Fruit fly (Drosophila melanogaster) whole organism, pupa: Measurements from ENCODE around the gene uncNacbeta.

ENCODE experiments used
- CG10348 ChIP-seq: fragments of 200-800 bp; sonication (Bioruptor generic); IDR thresholded peaks from 2 replicates; pipeline ENCODE4 v1.3.6; 2022; ENCODE audit warnings: missing biosample characterization, missing genetic modification characterization
- CG12605 ChIP-seq: fragments of 200-800 bp; sonication (Bioruptor generic); IDR thresholded peaks from 2 replicates; pipeline ENCODE4 v1.3.6; 2022; ENCODE audit warnings: missing biosample characterization, missing genetic modification characterization
- CG13204 ChIP-seq: fragments of 200-800 bp; sonication (Bioruptor generic); optimal IDR thresholded peaks from 2 replicates; lab custom pipeline; 2018; ENCODE audit warnings: missing biosample characterization, mild to moderate bottlenecking, missing genetic modification characterization, moderate library complexity
- CG14655 ChIP-seq: fragments of 200-800 bp; sonication (Bioruptor generic); optimal IDR thresholded peaks from 3 replicates; lab custom pipeline; 2017; ENCODE audit warnings: mild to moderate bottlenecking, missing biosample characterization, missing genetic modification reagents, missing genetic modification characterization
- CG15710 ChIP-seq: fragments of 200-800 bp; sonication (Bioruptor generic); optimal IDR thresholded peaks from 2 replicates; lab custom pipeline; 2018; ENCODE audit warnings: missing biosample characterization, mild to moderate bottlenecking, missing genetic modification characterization, moderate library complexity
- CG17806 ChIP-seq: fragments of 200-800 bp; sonication (Bioruptor generic); optimal IDR thresholded peaks from 2 replicates; lab custom pipeline; 2018; ENCODE audit warnings: missing biosample characterization, mild to moderate bottlenecking, missing genetic modification characterization, moderate library complexity
- CG32121 ChIP-seq: fragments of 200-800 bp; sonication (Bioruptor generic); IDR thresholded peaks from 2 replicates; pipeline ENCODE4 v1.3.6; 2022; ENCODE audit warnings: missing biosample characterization, missing genetic modification characterization
- CG34367 ChIP-seq: fragments of 200-800 bp; sonication (Bioruptor generic); optimal IDR thresholded peaks from 2 replicates; lab custom pipeline; 2018; ENCODE audit warnings: missing biosample characterization, mild to moderate bottlenecking, missing genetic modification characterization
- CG4496 ChIP-seq: fragments of 200-800 bp; sonication (Bioruptor generic); IDR thresholded peaks from 3 replicates; pipeline ENCODE4 v1.3.6; 2022; ENCODE audit warnings: missing biosample characterization, missing genetic modification characterization
- CG8159 ChIP-seq: fragments of 200-800 bp; sonication (Bioruptor generic); optimal IDR thresholded peaks from 3 replicates; lab custom pipeline; 2018; ENCODE audit warnings: missing biosample characterization, mild to moderate bottlenecking, missing genetic modification characterization, moderate library complexity
- CG8301 ChIP-seq: fragments of 200-800 bp; sonication (Bioruptor generic); optimal IDR thresholded peaks from 2 replicates; lab custom pipeline; 2018; ENCODE audit warnings: missing biosample characterization, mild to moderate bottlenecking, missing genetic modification characterization
- CG9948 ChIP-seq: fragments of 200-800 bp; sonication (Bioruptor generic); optimal IDR thresholded peaks from 2 replicates; lab custom pipeline; 2018; ENCODE audit warnings: missing biosample characterization, mild to moderate bottlenecking, missing genetic modification characterization, moderate library complexity
- D1 ChIP-seq: fragments of 200-800 bp; sonication (Bioruptor generic); optimal IDR thresholded peaks from 2 replicates; lab custom pipeline; 2018; ENCODE audit warnings: missing biosample characterization, mild to moderate bottlenecking, missing genetic modification characterization, moderate library complexity
- EcR ChIP-seq: fragments of 200-800 bp; sonication (Bioruptor generic); optimal IDR thresholded peaks from 3 replicates; lab custom pipeline; 2019; ENCODE audit warnings: missing biosample characterization, missing genetic modification characterization, mild to moderate bottlenecking, moderate library complexity, missing genetic modification reagents
- Ets98B ChIP-seq: fragments of 200-800 bp; sonication (Bioruptor generic); IDR thresholded peaks from 2 replicates; pipeline ENCODE4 v1.3.6; 2022; ENCODE audit warnings: missing biosample characterization, missing genetic modification characterization
- Pif1A ChIP-seq: fragments of 200-800 bp; sonication (Bioruptor generic); optimal IDR thresholded peaks from 3 replicates; lab custom pipeline; 2016; ENCODE audit warnings: missing biosample characterization, missing genetic modification characterization
- Pif1B ChIP-seq: fragments of 200-800 bp; sonication (Bioruptor generic); optimal IDR thresholded peaks from 3 replicates; lab custom pipeline; 2016; ENCODE audit warnings: missing biosample characterization, missing genetic modification characterization
- Snoo ChIP-seq: fragments of 200-800 bp; sonication (Bioruptor generic); optimal IDR thresholded peaks from 3 replicates; lab custom pipeline; 2017; ENCODE audit warnings: missing biosample characterization, mild to moderate bottlenecking, missing genetic modification characterization, inconsistent platforms
- fd96Ca ChIP-seq: fragments of 200-800 bp; sonication (Bioruptor generic); IDR thresholded peaks from 3 replicates; pipeline ENCODE4 v1.3.6; 2022; ENCODE audit warnings: missing biosample characterization, missing genetic modification characterization
- gl ChIP-seq: fragments of 200-800 bp; sonication (Bioruptor generic); optimal IDR thresholded peaks from 2 replicates; lab custom pipeline; 2018; ENCODE audit warnings: missing biosample characterization, mild to moderate bottlenecking, missing genetic modification characterization
- rn ChIP-seq: fragments of 200-800 bp; sonication (Bioruptor generic); IDR thresholded peaks from 2 replicates; pipeline ENCODE4 v1.3.6; 2022; ENCODE audit warnings: missing biosample characterization, missing genetic modification characterization

uncNacbeta gene

dm6 chr2L:526192-526923, 37.3 kb downstream of the uncNacbeta start:
- no peak for TF ChIP-seq CG13204
- no peak for TF ChIP-seq Pif1A
- TF ChIP-seq CG17806 (tag; lab: Kevin White, UChicago) = no peak
- TF ChIP-seq gl (tag; lab: Kevin White, UChicago) = no peak
- TF ChIP-seq rn = no peak
- TF ChIP-seq CG12605 (GFP tag; lab: Robert Waterston, UW) = no peak
- TF ChIP-seq CG34367 (tag; lab: Kevin White, UChicago) = no peak
- no peak for TF ChIP-seq CG32121 (GFP tag; lab: Robert Waterston, UW)
- TF ChIP-seq Ets98B (GFP tag; lab: Robert Waterston, UW) = no peak
- TF ChIP-seq Snoo (tag; lab: Kevin White, UChicago) = peak; percentile 18
- peak; percentile 32 for TF ChIP-seq CG8159 (tag; lab: Kevin White, UChicago)
- no peak for TF ChIP-seq fd96Ca (GFP tag; lab: Robert Waterston, UW)
- peak; percentile 3 for TF ChIP-seq CG14655 (GFP tag; lab: Kevin White, UChicago)

DNA sequence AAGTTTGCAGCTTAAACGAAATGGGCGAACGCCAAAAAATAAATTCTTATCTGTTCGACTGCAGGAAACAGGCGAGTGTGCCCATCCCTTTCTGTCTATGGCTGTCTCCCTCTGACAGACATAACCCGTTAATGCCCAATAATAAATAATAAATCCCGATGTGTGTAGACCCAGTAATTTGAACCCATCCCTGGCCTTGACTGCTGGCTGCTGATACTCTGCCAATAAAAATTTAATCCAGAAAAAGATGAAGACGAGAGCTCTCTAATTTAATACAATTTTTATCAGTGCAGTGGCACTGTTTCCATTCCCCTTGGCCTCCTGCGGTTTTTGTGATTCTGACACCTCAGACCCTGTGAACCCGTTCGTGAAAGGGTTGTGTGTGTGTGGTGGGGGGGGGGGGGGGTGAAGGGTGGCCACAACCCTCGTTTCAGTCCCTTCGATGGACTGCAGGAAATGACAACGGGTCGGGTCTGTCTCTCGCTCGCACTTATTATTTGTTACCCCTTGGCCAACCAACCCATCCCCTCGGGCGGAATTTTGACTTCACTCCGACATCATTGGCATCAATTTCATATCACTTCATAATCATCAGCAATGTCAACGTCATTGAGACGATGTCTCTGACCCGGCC, 38.0 kb downstream of the uncNacbeta start:
- TF ChIP-seq CG15710 (tag; lab: Kevin White, UChicago) = no peak
- no peak for TF ChIP-seq CG32121 (GFP tag; lab: Robert Waterston, UW)
- no peak for TF ChIP-seq Ets98B (GFP tag; lab: Robert Waterston, UW)
- TF ChIP-seq, all 21 proteins: peak for 0

dm6 chr2L:524515-524920, 39.1 kb downstream of the uncNacbeta start:
- TF ChIP-seq Ets98B (GFP tag; lab: Robert Waterston, UW) (no peak), rn (no peak), Pif1A (peak; percentile 38), CG32121 (GFP tag; lab: Robert Waterston, UW) (no peak), CG17806 (tag; lab: Kevin White, UChicago) (peak; percentile 14), gl (tag; lab: Kevin White, UChicago) (peak; percentile 65), CG13204 (peak; percentile 88), CG34367 (tag; lab: Kevin White, UChicago) (no peak), Snoo (tag; lab: Kevin White, UChicago) (peak; percentile 12), Pif1B (GFP tag; lab: Kevin White, UChicago) (peak; percentile 12), CG8301 (tag; lab: Kevin White, UChicago) (peak; percentile 16), CG15710 (tag; lab: Kevin White, UChicago) (no peak), CG10348 (GFP tag; lab: Robert Waterston, UW) (no peak), CG14655 (GFP tag; lab: Kevin White, UChicago) (peak; percentile 37), fd96Ca (GFP tag; lab: Robert Waterston, UW) (peak; percentile 55; the same call in 2 of the 3 replicates), CG9948 (no peak), EcR (peak; percentile 82), CG4496 (GFP tag; lab: Robert Waterston, UW) (peak; percentile 64), CG8159 (tag; lab: Kevin White, UChicago) (peak; percentile 28), CG12605 (GFP tag; lab: Robert Waterston, UW) (peak; percentile 42; the same call in 1 of the 2 replicates), D1 (tag; lab: Kevin White, UChicago) (no peak)

DNA sequence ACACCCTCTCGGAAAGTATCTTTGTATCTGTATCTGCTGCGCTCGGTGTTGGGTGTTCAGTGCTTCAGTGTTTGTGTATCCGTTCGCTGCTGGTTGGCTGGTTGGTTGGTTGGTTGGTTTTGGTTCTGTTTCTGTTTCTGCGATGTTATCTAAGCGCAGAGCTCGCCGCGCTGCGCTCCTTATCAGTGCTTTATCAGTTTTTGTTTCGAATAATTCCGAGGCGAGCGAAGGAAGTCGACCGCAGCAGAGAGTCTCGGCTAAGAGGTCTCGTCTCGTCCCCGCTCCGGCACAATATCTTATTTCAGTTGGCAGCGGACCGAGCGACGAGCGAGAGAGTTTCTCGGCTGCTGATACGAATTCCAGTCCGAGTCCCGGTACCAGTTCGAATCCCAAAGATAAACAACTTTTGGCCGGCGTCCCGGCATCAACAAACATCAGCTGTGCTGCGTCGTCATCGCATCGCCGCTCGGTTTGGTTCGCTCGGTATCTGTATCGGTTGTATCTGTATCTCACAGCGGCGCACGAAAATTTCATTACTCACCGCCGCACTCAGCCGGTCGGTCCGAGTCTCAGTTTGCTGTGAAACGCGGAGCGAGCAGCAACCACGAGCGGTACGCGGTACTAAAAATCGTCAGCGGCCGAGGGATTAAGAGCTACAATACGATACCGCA, 40.3 kb downstream of the uncNacbeta start:
- no peak for TF ChIP-seq CG14655 (GFP tag; lab: Kevin White, UChicago)
- TF ChIP-seq CG12605 (GFP tag; lab: Robert Waterston, UW) = 0 out of 2 replicates have a peak, but pooled peaks have one; percentile 23
- TF ChIP-seq Pif1A = peak; percentile 42
- TF ChIP-seq CG15710 (tag; lab: Kevin White, UChicago) = no peak
- peak; percentile 41 for TF ChIP-seq Ets98B (GFP tag; lab: Robert Waterston, UW)
- TF ChIP-seq Snoo (tag; lab: Kevin White, UChicago) = peak; percentile 1
- TF ChIP-seq D1 (tag; lab: Kevin White, UChicago) = no peak
- no peak for TF ChIP-seq CG34367 (tag; lab: Kevin White, UChicago)
- no peak for TF ChIP-seq gl (tag; lab: Kevin White, UChicago)
- TF ChIP-seq CG4496 (GFP tag; lab: Robert Waterston, UW) = peak; percentile 68; the same call in 2 of the 3 replicates
- TF ChIP-seq CG13204 = peak; percentile 91
- TF ChIP-seq CG32121 (GFP tag; lab: Robert Waterston, UW) = peak; percentile 39; the same call in 1 of the 2 replicates
- no peak for TF ChIP-seq CG9948
- TF ChIP-seq fd96Ca (GFP tag; lab: Robert Waterston, UW) = no peak; the same call in 2 of the 3 replicates
- peak; percentile 10 for TF ChIP-seq Pif1B (GFP tag; lab: Kevin White, UChicago)
- peak; percentile 34 for TF ChIP-seq EcR
- no peak for TF ChIP-seq CG8301 (tag; lab: Kevin White, UChicago)
- TF ChIP-seq CG17806 (tag; lab: Kevin White, UChicago) = no peak
- TF ChIP-seq CG8159 (tag; lab: Kevin White, UChicago) = no peak
- no peak for TF ChIP-seq CG10348 (GFP tag; lab: Robert Waterston, UW)
- no peak for TF ChIP-seq rn

dm6 chr2L:522752-523151, 40.9 kb downstream of the uncNacbeta start:
- TF ChIP-seq CG32121 (GFP tag; lab: Robert Waterston, UW) = 0 out of 2 replicates have a peak, but pooled peaks have one; percentile 14
- TF ChIP-seq CG13204 = no peak
- no peak for TF ChIP-seq rn
- peak; percentile 43 for TF ChIP-seq Snoo (tag; lab: Kevin White, UChicago)
- 0 out of 2 replicates have a peak, but pooled peaks have one; percentile 5 for TF ChIP-seq Ets98B (GFP tag; lab: Robert Waterston, UW)
- TF ChIP-seq CG17806 (tag; lab: Kevin White, UChicago) = peak; percentile 66
- TF ChIP-seq CG9948 = peak; percentile 55
- TF ChIP-seq CG10348 (GFP tag; lab: Robert Waterston, UW) = no peak
- TF ChIP-seq CG12605 (GFP tag; lab: Robert Waterston, UW) = peak; percentile 42; the same call in 1 of the 2 replicates
- peak; percentile 63 for TF ChIP-seq CG8159 (tag; lab: Kevin White, UChicago)
- peak; percentile 57 for TF ChIP-seq CG8301 (tag; lab: Kevin White, UChicago)
- TF ChIP-seq EcR = no peak
- no peak for TF ChIP-seq D1 (tag; lab: Kevin White, UChicago)
- TF ChIP-seq CG15710 (tag; lab: Kevin White, UChicago) = peak; percentile 48
- peak; percentile 33 for TF ChIP-seq Pif1A
- TF ChIP-seq CG4496 (GFP tag; lab: Robert Waterston, UW) = no peak
- peak; percentile 51 for TF ChIP-seq Pif1B (GFP tag; lab: Kevin White, UChicago)
- peak; percentile 46 for TF ChIP-seq CG34367 (tag; lab: Kevin White, UChicago)
- peak; percentile 72 for TF ChIP-seq CG14655 (GFP tag; lab: Kevin White, UChicago)
